Worm (Caenorhabditis elegans) whole organism, L2 larva: ENCODE results near the gene C26B2.8.

Experiments used
- C34F6.9 ChIP-seq: fragments of 150-350 bp; optimal IDR thresholded peaks from 2 replicates; lab custom pipeline; 2014; ENCODE audit warnings: missing biosample characterization, missing genetic modification characterization
- F13H6.1 ChIP-seq: sonication (generic microtip); optimal IDR thresholded peaks from 2 replicates; lab custom pipeline; 2016; ENCODE audit warnings: missing genetic modification characterization, missing compliant biosample characterization
- R02D3.7 ChIP-seq: fragments of 150-350 bp; optimal IDR thresholded peaks from 2 replicates; lab custom pipeline; 2014; ENCODE audit warnings: missing biosample characterization, missing genetic modification characterization
- Y55F3AM.14 ChIP-seq: fragments of 200-800 bp; sonication (Bioruptor generic); optimal IDR thresholded peaks from 2 replicates; lab custom pipeline; 2018; ENCODE audit warnings: mild to moderate bottlenecking, missing genetic modification characterization, missing compliant biosample characterization
- ZK546.5 ChIP-seq: sonication (generic microtip); optimal IDR thresholded peaks from 2 replicates; lab custom pipeline; 2017; ENCODE audit warnings: missing biosample characterization, missing genetic modification characterization
- alr-1 ChIP-seq: fragments of 150-350 bp; optimal IDR thresholded peaks from 2 replicates; lab custom pipeline; 2014; ENCODE audit warnings: missing biosample characterization, missing genetic modification characterization
- aly-2 ChIP-seq: fragments of 150-350 bp; optimal IDR thresholded peaks from 2 replicates; lab custom pipeline; 2014; ENCODE audit warnings: missing biosample characterization, missing genetic modification characterization
- ama-1 ChIP-seq: fragments of 150-350 bp; optimal IDR thresholded peaks from 2 replicates; lab custom pipeline; 2018; ENCODE audit warnings: inconsistent platforms
- blmp-1 ChIP-seq: sonication (generic microtip); optimal IDR thresholded peaks from 2 replicates; lab custom pipeline; 2017; ENCODE audit warnings: missing genetic modification characterization, mild to moderate bottlenecking, missing compliant biosample characterization, antibody characterized with exemption, moderate library complexity; ENCODE audit not compliant: insufficient read depth
- ceh-16 ChIP-seq: fragments of 150-350 bp; optimal IDR thresholded peaks from 2 replicates; lab custom pipeline; 2014; ENCODE audit warnings: missing biosample characterization, missing genetic modification characterization
- ceh-82 ChIP-seq: fragments of 150-350 bp; optimal IDR thresholded peaks from 2 replicates; lab custom pipeline; 2014; ENCODE audit warnings: missing biosample characterization, missing genetic modification characterization
- crh-2 ChIP-seq: sonication (generic microtip); optimal IDR thresholded peaks from 2 replicates; lab custom pipeline; 2017; ENCODE audit warnings: missing biosample characterization, missing genetic modification characterization
- dmd-4 ChIP-seq: sonication (generic microtip); optimal IDR thresholded peaks from 2 replicates; lab custom pipeline; 2017; ENCODE audit warnings: missing biosample characterization, missing genetic modification characterization
- egl-27 ChIP-seq: sonication (generic microtip); optimal IDR thresholded peaks from 3 replicates; lab custom pipeline; 2017; ENCODE audit warnings: missing biosample characterization, missing genetic modification reagents, missing genetic modification characterization
- elt-1 ChIP-seq: fragments of 150-350 bp; optimal IDR thresholded peaks from 2 replicates; lab custom pipeline; 2014; ENCODE audit warnings: missing biosample characterization, missing genetic modification characterization
- elt-3 ChIP-seq: sonication (generic microtip); optimal IDR thresholded peaks from 2 replicates; lab custom pipeline; 2017; ENCODE audit warnings: missing biosample characterization, missing genetic modification characterization
- fos-1 ChIP-seq: fragments of 150-350 bp; optimal IDR thresholded peaks from 2 replicates; lab custom pipeline; 2014; ENCODE audit warnings: missing biosample characterization, missing genetic modification characterization
- gmeb-1 ChIP-seq: fragments of 150-350 bp; optimal IDR thresholded peaks from 2 replicates; lab custom pipeline; 2014; ENCODE audit warnings: missing biosample characterization, missing genetic modification characterization
- lin-11 ChIP-seq: fragments of 150-350 bp; sonication (generic microtip); optimal IDR thresholded peaks from 2 replicates; lab custom pipeline; 2014; ENCODE audit warnings: missing biosample characterization, missing genetic modification characterization, inconsistent platforms, mixed read lengths
- lin-13 ChIP-seq: fragments of 150-350 bp; optimal IDR thresholded peaks from 2 replicates; lab custom pipeline; 2014; ENCODE audit warnings: missing biosample characterization, missing genetic modification reagents, missing genetic modification characterization
- lin-39 ChIP-seq: fragments of 150-350 bp; optimal IDR thresholded peaks from 2 replicates; lab custom pipeline; 2014; ENCODE audit warnings: missing biosample characterization, missing genetic modification reagents, missing genetic modification characterization
- lsy-2 ChIP-seq, 2 experiments: fragments of 150-350 bp in 1 of 2; sonication (generic microtip) in 1 of 2; optimal IDR thresholded peaks; 2 replicates each; lab custom pipeline; 2014 to 2017; ENCODE audit warnings: missing biosample characterization in 2 of 2, missing genetic modification characterization in 2 of 2
- mab-5 ChIP-seq: fragments of 150-350 bp; optimal IDR thresholded peaks from 2 replicates; lab custom pipeline; 2014; ENCODE audit warnings: missing biosample characterization, missing genetic modification characterization
- mdl-1 ChIP-seq, 2 experiments: fragments of 150-350 bp in 1 of 2; sonication (generic microtip) in 1 of 2; optimal IDR thresholded peaks; 2 replicates each; lab custom pipeline; 2017; ENCODE audit warnings: missing biosample characterization in 2 of 2, missing genetic modification characterization in 2 of 2
- nhr-10 ChIP-seq: sonication (generic microtip); optimal IDR thresholded peaks from 2 replicates; lab custom pipeline; 2017; ENCODE audit warnings: missing biosample characterization, missing genetic modification characterization
- nhr-11 ChIP-seq: fragments of 150-350 bp; optimal IDR thresholded peaks from 2 replicates; lab custom pipeline; 2014; ENCODE audit warnings: missing biosample characterization, missing genetic modification characterization
- nhr-12 ChIP-seq: fragments of 150-350 bp; optimal IDR thresholded peaks from 2 replicates; lab custom pipeline; 2014; ENCODE audit warnings: missing biosample characterization, missing genetic modification characterization
- nhr-129 ChIP-seq: fragments of 150-350 bp; optimal IDR thresholded peaks from 2 replicates; lab custom pipeline; 2014; ENCODE audit warnings: missing biosample characterization, missing genetic modification characterization
- nhr-21 ChIP-seq: fragments of 150-350 bp; optimal IDR thresholded peaks from 2 replicates; lab custom pipeline; 2014; ENCODE audit warnings: missing biosample characterization, missing genetic modification characterization
- nhr-23 ChIP-seq: fragments of 150-350 bp; optimal IDR thresholded peaks from 2 replicates; lab custom pipeline; 2014; ENCODE audit warnings: missing biosample characterization, missing genetic modification reagents, missing genetic modification characterization
- nhr-237 ChIP-seq: fragments of 150-350 bp; optimal IDR thresholded peaks from 2 replicates; lab custom pipeline; 2014; ENCODE audit warnings: missing biosample characterization, missing genetic modification characterization
- nhr-25 ChIP-seq: fragments of 150-350 bp; sonication (generic microtip); optimal IDR thresholded peaks from 3 replicates; lab custom pipeline; 2014; ENCODE audit warnings: missing biosample characterization, missing genetic modification characterization
- nhr-6 ChIP-seq: fragments of 150-350 bp; optimal IDR thresholded peaks from 2 replicates; lab custom pipeline; 2014; ENCODE audit warnings: missing biosample characterization, missing genetic modification characterization
- nhr-77 ChIP-seq: fragments of 150-350 bp; optimal IDR thresholded peaks from 2 replicates; lab custom pipeline; 2014; ENCODE audit warnings: missing biosample characterization, missing genetic modification characterization
- peb-1 ChIP-seq: fragments of 150-350 bp; optimal IDR thresholded peaks from 2 replicates; lab custom pipeline; 2014; ENCODE audit warnings: missing biosample characterization, missing genetic modification characterization
- sem-4 ChIP-seq: fragments of 150-350 bp; optimal IDR thresholded peaks from 2 replicates; lab custom pipeline; 2014; ENCODE audit warnings: missing biosample characterization, missing genetic modification reagents, missing genetic modification characterization
- skn-1 ChIP-seq: sonication (generic microtip); optimal IDR thresholded peaks from 2 replicates; lab custom pipeline; 2017; ENCODE audit warnings: missing biosample characterization, missing genetic modification characterization
- sma-3 ChIP-seq: sonication (generic microtip); optimal IDR thresholded peaks from 2 replicates; lab custom pipeline; 2016; ENCODE audit warnings: missing genetic modification reagents, missing genetic modification characterization, missing compliant biosample characterization
- sma-9 ChIP-seq, 2 experiments: fragments of 150-350 bp in 1 of 2; sonication (generic microtip) in 1 of 2; optimal IDR thresholded peaks; 2 replicates each; lab custom pipeline; 2014 to 2016; ENCODE audit warnings: missing genetic modification characterization in 2 of 2, mild to moderate bottlenecking in 1 of 2, missing biosample characterization in 1 of 2, missing compliant biosample characterization in 1 of 2, missing genetic modification reagents in 1 of 2, moderate library complexity in 1 of 2
- snpc-4 ChIP-seq: fragments of 150-350 bp; optimal IDR thresholded peaks from 2 replicates; lab custom pipeline; 2014; ENCODE audit warnings: missing biosample characterization, missing genetic modification characterization
- unc-39 ChIP-seq: fragments of 150-350 bp; optimal IDR thresholded peaks from 2 replicates; lab custom pipeline; 2014; ENCODE audit warnings: missing biosample characterization, missing genetic modification characterization
- unc-55 ChIP-seq: fragments of 150-350 bp; sonication (generic microtip); optimal IDR thresholded peaks from 3 replicates; lab custom pipeline; 2014; ENCODE audit warnings: missing biosample characterization, missing genetic modification reagents, missing genetic modification characterization
- unc-62 ChIP-seq: fragments of 150-350 bp; optimal IDR thresholded peaks from 2 replicates; lab custom pipeline; 2014; ENCODE audit warnings: missing biosample characterization, missing genetic modification reagents, missing genetic modification characterization
- zag-1 ChIP-seq: fragments of 150-350 bp; optimal IDR thresholded peaks from 2 replicates; lab custom pipeline; 2014; ENCODE audit warnings: missing biosample characterization, missing genetic modification characterization
- ztf-11 ChIP-seq: sonication (generic microtip); optimal IDR thresholded peaks from 2 replicates; lab custom pipeline; 2017; ENCODE audit warnings: missing biosample characterization, missing genetic modification characterization
- ztf-4 ChIP-seq: fragments of 150-350 bp; optimal IDR thresholded peaks from 2 replicates; lab custom pipeline; 2014; ENCODE audit warnings: missing biosample characterization, missing genetic modification characterization

The C26B2.8 gene

ce11 chrIV:7979588-7979987, 34.4 kb upstream of the C26B2.8 start, which contains the start of gene unc-24 (continued):
- peak; percentile 16 for TF ChIP-seq sma-9 (GFP tag; optimal IDR thresholded peaks at IDR 0.05; lab: Kevin White, UChicago)
- no peak for TF ChIP-seq sma-9 (tag; optimal IDR thresholded peaks at IDR 0.05; lab: Kevin White, UChicago)
- no peak for TF ChIP-seq skn-1
- no peak for TF ChIP-seq ztf-4
- no peak for TF ChIP-seq aly-2 (tag; lab: Kevin White, UChicago)
- peak; percentile 13 for TF ChIP-seq crh-2 (tag; lab: Kevin White, UChicago)
- TF ChIP-seq nhr-12 (tag; lab: Kevin White, UChicago): no peak
- no peak for TF ChIP-seq unc-39 (tag; lab: Kevin White, UChicago)
- TF ChIP-seq R02D3.7 (tag; lab: Kevin White, UChicago): no peak
- TF ChIP-seq mdl-1 (tag; optimal IDR thresholded peaks at IDR 0.05; lab: Kevin White, UChicago): no peak
- peak; percentile 73 for TF ChIP-seq unc-55 (GFP tag; lab: Kevin White, UChicago)
- no peak for TF ChIP-seq ceh-16 (tag; lab: Kevin White, UChicago)
- no peak for TF ChIP-seq nhr-10 (tag; lab: Kevin White, UChicago)
- no peak for TF ChIP-seq alr-1
- no peak for TF ChIP-seq lsy-2 (tag; optimal IDR thresholded peaks at IDR 0.05; lab: Kevin White, UChicago)

DNA sequence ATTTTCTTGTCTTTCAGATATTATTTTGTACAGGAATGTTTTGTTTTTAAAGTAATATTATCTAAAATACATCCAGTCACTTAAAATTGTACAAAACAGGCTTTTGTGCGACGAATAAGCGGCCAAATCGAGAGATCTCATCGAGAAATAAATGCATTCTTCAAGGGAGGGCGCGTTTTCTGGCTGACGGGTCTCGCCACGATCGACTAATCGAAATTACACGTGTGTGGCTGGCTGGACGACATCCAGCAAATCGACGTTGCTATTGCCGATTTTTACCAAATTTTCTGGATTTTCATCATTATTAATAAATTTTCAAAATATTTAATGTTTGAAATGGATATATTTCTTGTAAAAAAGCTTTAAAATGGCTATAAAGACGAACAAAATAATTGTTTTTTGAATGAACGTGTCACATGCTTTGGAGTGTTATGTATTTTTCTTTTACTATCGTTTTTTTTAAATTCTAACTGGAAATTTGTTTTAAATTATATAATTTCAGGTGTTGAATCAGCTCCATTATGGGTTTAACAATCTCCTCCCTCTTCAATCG, 31.8 kb upstream of the C26B2.8 start, which contains the start of gene arf-5:
TSS of gene arf-5 (plus strand) at position 503 of the 553 bp plus-strand sequence.
- TF ChIP-seq lin-11 (tag; lab: Kevin White, UChicago) (peak; percentile 9), skn-1 (no peak), ceh-82 (tag; lab: Kevin White, UChicago) (no peak), R02D3.7 (tag; lab: Kevin White, UChicago) (no peak), nhr-129 (tag; lab: Kevin White, UChicago) (peak; percentile 42), nhr-237 (tag; lab: Kevin White, UChicago) (no peak), gmeb-1 (tag; lab: Kevin White, UChicago) (no peak), unc-62 (GFP tag; lab: Kevin White, UChicago) (no peak), unc-55 (GFP tag; lab: Kevin White, UChicago) (peak; percentile 52), mdl-1 (tag; optimal IDR thresholded peaks at IDR 0.05; lab: Kevin White, UChicago) (peak in 1 of 2 experiments; percentile 36), nhr-21 (tag; lab: Kevin White, UChicago) (no peak), peb-1 (tag; lab: Kevin White, UChicago) (no peak), nhr-25 (tag; lab: Kevin White, UChicago) (no peak), sma-3 (no peak), alr-1 (no peak), nhr-6 (tag; lab: Kevin White, UChicago) (no peak), nhr-12 (tag; lab: Kevin White, UChicago) (no peak), crh-2 (tag; lab: Kevin White, UChicago) (peak; percentile 73), zag-1 (tag; lab: Kevin White, UChicago) (no peak), lin-39 (tag; lab: Kevin White, UChicago) (no peak), snpc-4 (tag; lab: Kevin White, UChicago) (no peak), lin-13 (GFP tag; lab: Kevin White, UChicago) (peak; percentile 37), ama-1 (lab: Kevin White, UChicago) (no peak), unc-39 (tag; lab: Kevin White, UChicago) (no peak), elt-1 (tag; lab: Kevin White, UChicago) (no peak), ztf-4 (no peak), elt-3 (tag; lab: Kevin White, UChicago) (no peak), egl-27 (no peak), nhr-11 (no peak), fos-1 (tag; lab: Kevin White, UChicago) (no peak), ZK546.5 (tag; lab: Kevin White, UChicago) (no peak), ztf-11 (tag; lab: Kevin White, UChicago) (no peak), F13H6.1 (tag; lab: Kevin White, UChicago) (no peak), nhr-10 (tag; lab: Kevin White, UChicago) (no peak), aly-2 (tag; lab: Kevin White, UChicago) (no peak), blmp-1 (tag; lab: Kevin White, UChicago) (no peak), dmd-4 (tag; lab: Kevin White, UChicago) (no peak), C34F6.9 (peak; percentile 48), nhr-23 (tag; lab: Kevin White, UChicago) (no peak), ceh-16 (tag; lab: Kevin White, UChicago) (no peak), mab-5 (no peak), lsy-2 (tag; optimal IDR thresholded peaks at IDR 0.05; lab: Kevin White, UChicago) (peak in 1 of 2 experiments; percentile 74), sma-9 (GFP tag; optimal IDR thresholded peaks at IDR 0.05; lab: Kevin White, UChicago) (no peak), sma-9 (tag; optimal IDR thresholded peaks at IDR 0.05; lab: Kevin White, UChicago) (no peak), Y55F3AM.14 (GFP tag; lab: Kevin White, UChicago) (no peak), sem-4 (tag; lab: Kevin White, UChicago) (no peak), nhr-77 (tag; lab: Kevin White, UChicago) (no peak)
